Worm (Caenorhabditis elegans) whole organism, L2 larva: ENCODE data around the gene vab-1.

Source experiments
- R02D3.7 ChIP-seq: fragments of 150-350 bp; optimal IDR thresholded peaks from 2 replicates; lab custom pipeline; 2014; ENCODE audit warnings: missing biosample characterization, missing genetic modification characterization
- Y55F3AM.14 ChIP-seq: fragments of 200-800 bp; sonication (Bioruptor generic); optimal IDR thresholded peaks from 2 replicates; lab custom pipeline; 2018; ENCODE audit warnings: mild to moderate bottlenecking, missing genetic modification characterization, missing compliant biosample characterization
- alr-1 ChIP-seq: fragments of 150-350 bp; optimal IDR thresholded peaks from 2 replicates; lab custom pipeline; 2014; ENCODE audit warnings: missing biosample characterization, missing genetic modification characterization
- ceh-16 ChIP-seq: fragments of 150-350 bp; optimal IDR thresholded peaks from 2 replicates; lab custom pipeline; 2014; ENCODE audit warnings: missing biosample characterization, missing genetic modification characterization
- ceh-82 ChIP-seq: fragments of 150-350 bp; optimal IDR thresholded peaks from 2 replicates; lab custom pipeline; 2014; ENCODE audit warnings: missing biosample characterization, missing genetic modification characterization
- dmd-4 ChIP-seq: sonication (generic microtip); optimal IDR thresholded peaks from 2 replicates; lab custom pipeline; 2017; ENCODE audit warnings: missing biosample characterization, missing genetic modification characterization
- egl-27 ChIP-seq: sonication (generic microtip); optimal IDR thresholded peaks from 3 replicates; lab custom pipeline; 2017; ENCODE audit warnings: missing biosample characterization, missing genetic modification reagents, missing genetic modification characterization
- elt-1 ChIP-seq: fragments of 150-350 bp; optimal IDR thresholded peaks from 2 replicates; lab custom pipeline; 2014; ENCODE audit warnings: missing biosample characterization, missing genetic modification characterization
- elt-3 ChIP-seq: sonication (generic microtip); optimal IDR thresholded peaks from 2 replicates; lab custom pipeline; 2017; ENCODE audit warnings: missing biosample characterization, missing genetic modification characterization
- fos-1 ChIP-seq: fragments of 150-350 bp; optimal IDR thresholded peaks from 2 replicates; lab custom pipeline; 2014; ENCODE audit warnings: missing biosample characterization, missing genetic modification characterization
- gmeb-1 ChIP-seq: fragments of 150-350 bp; optimal IDR thresholded peaks from 2 replicates; lab custom pipeline; 2014; ENCODE audit warnings: missing biosample characterization, missing genetic modification characterization
- lin-11 ChIP-seq: fragments of 150-350 bp; sonication (generic microtip); optimal IDR thresholded peaks from 2 replicates; lab custom pipeline; 2014; ENCODE audit warnings: missing biosample characterization, missing genetic modification characterization, inconsistent platforms, mixed read lengths
- lin-13 ChIP-seq: fragments of 150-350 bp; optimal IDR thresholded peaks from 2 replicates; lab custom pipeline; 2014; ENCODE audit warnings: missing biosample characterization, missing genetic modification reagents, missing genetic modification characterization
- lin-39 ChIP-seq: fragments of 150-350 bp; optimal IDR thresholded peaks from 2 replicates; lab custom pipeline; 2014; ENCODE audit warnings: missing biosample characterization, missing genetic modification reagents, missing genetic modification characterization
- lsy-2 ChIP-seq, 2 experiments: fragments of 150-350 bp in 1 of 2; sonication (generic microtip) in 1 of 2; optimal IDR thresholded peaks; 2 replicates each; lab custom pipeline; 2014 to 2017; ENCODE audit warnings: missing biosample characterization in 2 of 2, missing genetic modification characterization in 2 of 2
- mab-5 ChIP-seq: fragments of 150-350 bp; optimal IDR thresholded peaks from 2 replicates; lab custom pipeline; 2014; ENCODE audit warnings: missing biosample characterization, missing genetic modification characterization
- mdl-1 ChIP-seq, 2 experiments: fragments of 150-350 bp in 1 of 2; sonication (generic microtip) in 1 of 2; optimal IDR thresholded peaks; 2 replicates each; lab custom pipeline; 2017; ENCODE audit warnings: missing biosample characterization in 2 of 2, missing genetic modification characterization in 2 of 2
- nhr-10 ChIP-seq: sonication (generic microtip); optimal IDR thresholded peaks from 2 replicates; lab custom pipeline; 2017; ENCODE audit warnings: missing biosample characterization, missing genetic modification characterization
- nhr-129 ChIP-seq: fragments of 150-350 bp; optimal IDR thresholded peaks from 2 replicates; lab custom pipeline; 2014; ENCODE audit warnings: missing biosample characterization, missing genetic modification characterization
- nhr-21 ChIP-seq: fragments of 150-350 bp; optimal IDR thresholded peaks from 2 replicates; lab custom pipeline; 2014; ENCODE audit warnings: missing biosample characterization, missing genetic modification characterization
- nhr-23 ChIP-seq: fragments of 150-350 bp; optimal IDR thresholded peaks from 2 replicates; lab custom pipeline; 2014; ENCODE audit warnings: missing biosample characterization, missing genetic modification reagents, missing genetic modification characterization
- nhr-237 ChIP-seq: fragments of 150-350 bp; optimal IDR thresholded peaks from 2 replicates; lab custom pipeline; 2014; ENCODE audit warnings: missing biosample characterization, missing genetic modification characterization
- nhr-25 ChIP-seq: fragments of 150-350 bp; sonication (generic microtip); optimal IDR thresholded peaks from 3 replicates; lab custom pipeline; 2014; ENCODE audit warnings: missing biosample characterization, missing genetic modification characterization
- nhr-6 ChIP-seq: fragments of 150-350 bp; optimal IDR thresholded peaks from 2 replicates; lab custom pipeline; 2014; ENCODE audit warnings: missing biosample characterization, missing genetic modification characterization
- nhr-77 ChIP-seq: fragments of 150-350 bp; optimal IDR thresholded peaks from 2 replicates; lab custom pipeline; 2014; ENCODE audit warnings: missing biosample characterization, missing genetic modification characterization
- peb-1 ChIP-seq: fragments of 150-350 bp; optimal IDR thresholded peaks from 2 replicates; lab custom pipeline; 2014; ENCODE audit warnings: missing biosample characterization, missing genetic modification characterization
- sma-9 ChIP-seq, 2 experiments: fragments of 150-350 bp in 1 of 2; sonication (generic microtip) in 1 of 2; optimal IDR thresholded peaks; 2 replicates each; lab custom pipeline; 2014 to 2016; ENCODE audit warnings: missing genetic modification characterization in 2 of 2, mild to moderate bottlenecking in 1 of 2, missing biosample characterization in 1 of 2, missing compliant biosample characterization in 1 of 2, missing genetic modification reagents in 1 of 2, moderate library complexity in 1 of 2
- unc-39 ChIP-seq: fragments of 150-350 bp; optimal IDR thresholded peaks from 2 replicates; lab custom pipeline; 2014; ENCODE audit warnings: missing biosample characterization, missing genetic modification characterization
- ztf-1 ChIP-seq: fragments of 200-800 bp; sonication (Bioruptor generic); conservative IDR thresholded peaks from 2 replicates; pipeline ENCODE4 v1.3.6; 2022; ENCODE audit warnings: missing genetic modification characterization, missing compliant biosample characterization
- ztf-11 ChIP-seq: sonication (generic microtip); optimal IDR thresholded peaks from 2 replicates; lab custom pipeline; 2017; ENCODE audit warnings: missing biosample characterization, missing genetic modification characterization
- ztf-4 ChIP-seq: fragments of 150-350 bp; optimal IDR thresholded peaks from 2 replicates; lab custom pipeline; 2014; ENCODE audit warnings: missing biosample characterization, missing genetic modification characterization

Gene vab-1

DNA sequence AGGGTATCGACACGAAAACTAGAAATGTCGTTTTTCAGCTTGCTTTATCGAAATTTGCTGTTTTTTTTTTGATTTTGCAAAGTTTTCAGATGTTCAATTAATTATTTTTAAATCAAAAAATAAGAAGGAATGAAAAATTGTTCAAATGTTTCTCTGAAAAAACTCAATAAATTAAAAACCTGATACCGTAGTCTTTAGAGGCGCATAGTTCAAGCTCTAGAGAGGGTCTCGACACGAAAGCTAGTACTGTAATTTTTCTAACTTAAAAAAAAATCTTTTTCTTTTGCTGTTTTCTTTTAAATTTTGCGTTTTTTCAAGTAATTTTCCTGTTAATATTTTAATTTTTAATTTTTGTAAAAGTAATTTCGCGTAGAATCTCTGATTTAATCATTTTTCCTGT lies 5.6 kb upstream of the vab-1 start:
- TF ChIP-seq mdl-1 (tag; optimal IDR thresholded peaks at IDR 0.05; lab: Kevin White, UChicago) (no peak), Y55F3AM.14 (no peak), ztf-11 (no peak), nhr-25 (tag; lab: Kevin White, UChicago) (no peak), gmeb-1 (tag; lab: Kevin White, UChicago) (no peak), peb-1 (tag; lab: Kevin White, UChicago) (no peak), lin-11 (no peak), alr-1 (tag; lab: Kevin White, UChicago) (no peak)

DNA sequence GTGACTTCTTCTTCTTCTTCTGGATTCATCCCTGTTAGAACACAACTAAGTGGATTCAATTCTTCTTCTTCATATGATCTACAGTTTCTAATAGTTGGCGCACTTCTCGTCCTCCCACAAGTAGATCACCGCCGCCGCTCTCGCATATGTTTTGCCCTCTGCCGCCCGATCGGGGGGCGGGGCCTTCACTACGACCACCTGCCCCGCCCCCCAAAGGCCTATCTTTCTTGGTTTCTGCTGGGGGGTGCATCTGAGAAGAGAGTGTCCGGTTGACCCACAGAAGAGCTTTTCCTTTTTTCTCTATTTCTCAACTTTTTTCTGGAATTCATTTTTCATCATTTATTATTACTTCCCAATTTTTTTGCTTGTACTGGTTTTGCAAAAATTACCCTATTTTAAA lies 688 bp upstream of the vab-1 start:
- TF ChIP-seq unc-39 (tag; lab: Kevin White, UChicago) (no peak), ztf-1 (GFP tag; lab: Robert Waterston, UW) (no peak), egl-27 (tag; lab: Kevin White, UChicago) (no peak), nhr-6 (tag; lab: Kevin White, UChicago) (no peak), ceh-16 (tag; lab: Kevin White, UChicago) (no peak), lsy-2 (tag; optimal IDR thresholded peaks at IDR 0.05; lab: Kevin White, UChicago) (no peak), peb-1 (tag; lab: Kevin White, UChicago) (no peak), dmd-4 (tag; lab: Kevin White, UChicago) (no peak), nhr-10 (no peak), nhr-77 (tag; lab: Kevin White, UChicago) (no peak), lin-13 (GFP tag; lab: Kevin White, UChicago) (no peak)

DNA sequence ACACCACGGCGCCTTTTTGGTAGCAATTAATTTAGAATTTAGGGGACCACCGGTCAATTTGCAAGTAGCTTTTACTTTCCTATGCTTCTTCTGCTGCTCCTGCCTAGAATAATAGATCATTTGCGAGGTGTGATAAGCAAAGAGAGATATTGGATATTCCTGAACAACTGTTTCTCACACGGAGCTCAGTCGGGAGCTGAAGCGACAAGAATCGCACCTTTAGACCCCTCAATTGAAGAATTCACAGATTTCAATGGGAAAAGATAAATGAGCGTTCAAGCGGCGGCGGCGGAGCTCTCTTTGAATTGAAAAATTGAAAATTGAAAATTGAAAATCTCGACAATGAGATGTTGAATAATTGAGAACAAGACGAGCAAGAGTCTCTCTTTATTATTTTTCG lies 779 bp downstream of the vab-1 start:
- TF ChIP-seq R02D3.7 (no peak), nhr-21 (no peak), sma-9 (GFP tag; optimal IDR thresholded peaks at IDR 0.05; lab: Kevin White, UChicago) (no peak), sma-9 (tag; optimal IDR thresholded peaks at IDR 0.05; lab: Kevin White, UChicago) (no peak), mdl-1 (tag; optimal IDR thresholded peaks at IDR 0.05; lab: Kevin White, UChicago) (no peak), ztf-11 (no peak), nhr-129 (tag; lab: Kevin White, UChicago) (no peak), unc-39 (tag; lab: Kevin White, UChicago) (no peak), ceh-16 (tag; lab: Kevin White, UChicago) (no peak), nhr-237 (tag; lab: Kevin White, UChicago) (no peak), nhr-6 (tag; lab: Kevin White, UChicago) (no peak), nhr-23 (tag; lab: Kevin White, UChicago) (no peak), ztf-1 (GFP tag; lab: Robert Waterston, UW) (no peak), Y55F3AM.14 (no peak), elt-3 (tag; lab: Kevin White, UChicago) (no peak), ztf-4 (tag; lab: Kevin White, UChicago) (no peak), egl-27 (tag; lab: Kevin White, UChicago) (no peak), ceh-82 (tag; lab: Kevin White, UChicago) (no peak), lin-39 (tag; lab: Kevin White, UChicago) (no peak), fos-1 (tag; lab: Kevin White, UChicago) (no peak)

DNA sequence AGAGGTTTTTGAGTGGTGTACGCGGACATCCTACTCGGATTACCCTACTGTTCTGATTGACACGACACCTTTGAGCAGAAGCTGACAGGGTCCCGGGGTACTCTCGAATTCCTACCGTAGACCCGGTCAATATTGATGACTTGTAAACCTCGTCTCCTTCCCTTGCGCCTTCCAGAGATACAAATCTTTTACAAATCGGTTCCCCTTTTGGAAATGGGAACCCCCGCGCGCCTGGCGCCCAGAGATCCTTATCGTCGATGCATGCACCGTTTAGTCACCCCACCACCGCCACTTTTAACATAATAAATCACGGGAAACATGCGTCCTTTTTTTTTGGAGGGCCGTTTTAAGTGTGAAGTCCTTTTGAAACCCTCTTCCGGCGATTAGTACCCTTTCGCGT lies 1.3 kb downstream of the vab-1 start:
- TF ChIP-seq ceh-16 (tag; lab: Kevin White, UChicago) (peak; percentile 49), elt-1 (tag; lab: Kevin White, UChicago) (peak; percentile 64), sma-9 (GFP tag; optimal IDR thresholded peaks at IDR 0.05; lab: Kevin White, UChicago) (no peak), sma-9 (tag; optimal IDR thresholded peaks at IDR 0.05; lab: Kevin White, UChicago) (no peak)

DNA sequence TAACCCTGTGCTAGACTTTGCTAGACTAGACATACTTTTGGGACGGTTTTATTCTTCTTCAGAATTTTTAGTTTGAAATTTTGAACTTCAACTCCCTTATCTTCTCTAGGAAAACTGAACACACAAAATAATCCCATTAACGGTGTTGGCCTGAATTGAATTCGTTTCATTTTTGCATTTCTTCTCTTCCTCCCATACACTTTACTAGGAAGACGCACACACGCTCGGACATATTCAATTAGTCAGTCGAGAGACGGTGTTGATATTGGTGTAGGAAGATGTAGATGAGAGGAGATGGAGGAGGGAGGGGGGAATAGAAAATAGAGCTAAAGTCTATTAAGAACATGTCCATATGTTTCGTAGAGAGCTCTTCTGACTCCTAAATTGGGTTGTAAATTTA lies 2.9 kb downstream of the vab-1 start:
- TF ChIP-seq sma-9 (GFP tag; optimal IDR thresholded peaks at IDR 0.05; lab: Kevin White, UChicago) (no peak), sma-9 (tag; optimal IDR thresholded peaks at IDR 0.05; lab: Kevin White, UChicago) (no peak)
- TF ChIP-seq, all 48 proteins: peak for 0

DNA sequence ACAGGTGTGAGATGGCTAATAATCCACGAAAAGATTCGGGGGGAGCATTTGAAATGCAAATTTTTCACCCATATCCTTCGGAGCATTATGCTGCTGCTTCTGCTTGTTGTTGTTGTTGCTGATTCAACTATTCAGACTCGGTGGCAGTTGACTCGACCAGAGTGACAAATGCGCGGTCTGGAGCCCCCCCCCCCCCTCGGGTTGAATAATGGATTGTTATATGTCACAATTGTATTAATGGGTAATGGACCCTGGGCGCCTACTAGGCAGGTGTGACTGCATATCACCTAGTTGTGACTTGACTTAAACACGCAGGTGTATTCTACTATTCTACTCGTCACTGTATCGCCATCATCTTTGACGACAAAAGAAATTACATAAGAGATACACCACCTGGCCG lies 3.8 kb downstream of the vab-1 start:
- TF ChIP-seq mab-5 (peak; percentile 69), dmd-4 (tag; lab: Kevin White, UChicago) (no peak)
